Fruit fly (Drosophila melanogaster): ENCODE results near the gene Nna1.

Gene Nna1

DNA sequence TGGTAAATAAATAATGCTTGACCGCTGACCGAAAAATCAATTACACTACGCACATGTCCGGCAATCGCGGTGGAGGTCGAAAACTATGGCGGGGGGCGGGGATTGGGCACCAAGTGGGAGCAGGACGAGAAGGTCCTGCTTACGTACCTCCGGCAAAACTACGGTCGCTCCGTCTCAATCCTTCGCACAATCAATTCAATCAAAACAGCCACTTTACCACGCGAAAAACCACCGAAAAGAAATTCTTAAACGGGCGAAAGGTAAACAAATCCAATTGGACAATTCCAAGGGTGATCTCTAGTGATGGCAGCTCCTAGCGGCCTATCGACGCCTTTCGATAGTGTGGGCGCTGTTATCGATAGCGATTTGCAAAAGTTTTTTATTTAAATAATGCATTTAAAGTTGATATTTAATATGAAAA is 25.9 kb downstream of the Nna1 start, which contains the start of gene Nadsyn (continued):
- TF ChIP-seq Doc2 (GFP tag; IDR thresholded peaks at IDR 0.05) (no peak), dpn (GFP tag; optimal IDR thresholded peaks at IDR 0.05) (no peak), CG2116 (GFP tag; optimal IDR thresholded peaks at IDR 0.05) (peak; percentile 49), CkIIα-i1 (GFP tag; IDR thresholded peaks at IDR 0.05) (no peak), sens (GFP tag) (peak; percentile 75), HLHmδ (GFP tag; optimal IDR thresholded peaks at IDR 0.05) (no peak), CG3995 (GFP tag; optimal IDR thresholded peaks at IDR 0.05) (peak; percentile 73), MBD-R2 (GFP tag; IDR thresholded peaks at IDR 0.05) (peak; percentile 73), CG1832 (GFP tag; optimal IDR thresholded peaks at IDR 0.05) (no peak), scrt (GFP tag; optimal IDR thresholded peaks at IDR 0.05) (no peak), onecut (GFP tag; IDR thresholded peaks at IDR 0.05) (peak; percentile 70), CG12744 (GFP tag; optimal IDR thresholded peaks at IDR 0.05) (no peak), cas (GFP tag; IDR thresholded peaks at IDR 0.05) (no peak), pan (optimal IDR thresholded peaks at IDR 0.05) (no peak), pan (GFP tag; optimal IDR thresholded peaks at IDR 0.05 in 1 of 2, IDR thresholded peaks at IDR 0.05 in 1 of 2) (no peak), CG5953 (GFP tag; IDR thresholded peaks at IDR 0.05) (no peak), chinmo (GFP tag; IDR thresholded peaks at IDR 0.05; ENCODE audit: partially characterized antibody) (0 out of 4 replicates have a peak, but pooled peaks have one; percentile 61), slp2 (GFP tag; optimal IDR thresholded peaks at IDR 0.05) (no peak), crol (GFP tag; IDR thresholded peaks at IDR 0.05) (peak; percentile 77), CG14710 (tag; optimal IDR thresholded peaks at IDR 0.05) (peak; percentile 34), zen2 (GFP tag; IDR thresholded peaks at IDR 0.05; ENCODE audit: partially characterized antibody) (peak; percentile 71), CG1603 (tag; optimal IDR thresholded peaks at IDR 0.05) (no peak), CG2202 (tag; optimal IDR thresholded peaks at IDR 0.05) (no peak), Nf-YC (tag; optimal IDR thresholded peaks at IDR 0.05) (peak; percentile 80), MESR4 (GFP tag; optimal IDR thresholded peaks at IDR 0.05) (peak; percentile 53), seq (GFP tag; IDR thresholded peaks at IDR 0.05) (no peak), CG7928 (GFP tag; optimal IDR thresholded peaks at IDR 0.05) (no peak), CG30020 (tag; optimal IDR thresholded peaks at IDR 0.05) (peak; percentile 7), CG10321 (GFP tag; IDR thresholded peaks at IDR 0.05) (no peak), CG13296 (GFP tag; optimal IDR thresholded peaks at IDR 0.05) (no peak), unc-4 (GFP tag; IDR thresholded peaks at IDR 0.05; ENCODE audit: partially characterized antibody) (peak; percentile 81), CrebB (tag; optimal IDR thresholded peaks at IDR 0.05) (no peak), Dp (GFP tag; optimal IDR thresholded peaks at IDR 0.05) (peak; percentile 55), sug (tag; optimal IDR thresholded peaks at IDR 0.05) (no peak), CG12659 (GFP tag; optimal IDR thresholded peaks at IDR 0.05) (peak; percentile 49), hbn (GFP tag; IDR thresholded peaks at IDR 0.05; ENCODE audit: partially characterized antibody) (peak; percentile 78), Dfd (GFP tag; optimal IDR thresholded peaks at IDR 0.05) (no peak), Med (GFP tag) (peak; percentile 81), Eip74EF (GFP tag; optimal IDR thresholded peaks at IDR 0.05) (no peak), CG15514 (GFP tag; optimal IDR thresholded peaks at IDR 0.05) (peak; percentile 39), Scr (GFP tag; IDR thresholded peaks at IDR 0.05; ENCODE audit: partially characterized antibody) (peak; percentile 86), Jarid2 (GFP tag; optimal IDR thresholded peaks at IDR 0.05) (no peak), Dref (GFP tag; IDR thresholded peaks at IDR 0.05) (peak; percentile 85), tna (GFP tag; IDR thresholded peaks at IDR 0.05; ENCODE audit: partially characterized antibody) (peak; percentile 78), pum (GFP tag; optimal IDR thresholded peaks at IDR 0.05) (no peak), ab (GFP tag; optimal IDR thresholded peaks at IDR 0.05) (no peak), CG6791 (GFP tag; IDR thresholded peaks at IDR 0.05; ENCODE audit: partially characterized antibody) (peak; percentile 80), nerfin-1 (tag; optimal IDR thresholded peaks at IDR 0.05) (peak; percentile 20), CG12391 (tag; optimal IDR thresholded peaks at IDR 0.05) (peak; percentile 23), CG2712 (tag; optimal IDR thresholded peaks at IDR 0.05) (no peak)
